Fruit fly (Drosophila melanogaster): ENCODE measurements around the gene CG31559.

The CG31559 gene

dm6 chr3R:6106711-6107110 lies 50.3 kb downstream of the CG31559 start (continued):
- TF ChIP-seq CG34406 (GFP tag; optimal IDR thresholded peaks at IDR 0.05): peak; percentile 66
- peak; percentile 19; the same call in 1 of the 2 replicates for TF ChIP-seq CG15336 (GFP tag; IDR thresholded peaks at IDR 0.05)
- peak; percentile 29 for TF ChIP-seq CG6276 (GFP tag; optimal IDR thresholded peaks at IDR 0.05)
- TF ChIP-seq dsx (GFP tag; optimal IDR thresholded peaks at IDR 0.05; ENCODE audit: poor library complexity, severe bottlenecking): peak; percentile 23
- peak; percentile 60 for TF ChIP-seq svp (GFP tag)
- 0 out of 3 replicates have a peak, but pooled peaks have one; percentile 38 for TF ChIP-seq CG8119 (GFP tag; IDR thresholded peaks at IDR 0.05)
- TF ChIP-seq spab (GFP tag; optimal IDR thresholded peaks at IDR 0.05): peak; percentile 56
- peak; percentile 18 for TF ChIP-seq CG31627 (GFP tag; optimal IDR thresholded peaks at IDR 0.05)
- TF ChIP-seq CG11902 (GFP tag; optimal IDR thresholded peaks at IDR 0.05): no peak
- no peak for TF ChIP-seq Eip93F (GFP tag; optimal IDR thresholded peaks at IDR 0.05)
- TF ChIP-seq pdm3 (GFP tag; optimal IDR thresholded peaks at IDR 0.05): peak; percentile 36
- TF ChIP-seq fd85E (GFP tag; optimal IDR thresholded peaks at IDR 0.05): no peak
- TF ChIP-seq salr (GFP tag; optimal IDR thresholded peaks at IDR 0.05): peak in 1 of 2 experiments; percentile 2
- no peak for TF ChIP-seq Blimp-1 (GFP tag; optimal IDR thresholded peaks at IDR 0.05)
- peak; percentile 48 for TF ChIP-seq Ets96B (tag; optimal IDR thresholded peaks at IDR 0.05)

- no peak for TF ChIP-seq vri (GFP tag; optimal IDR thresholded peaks at IDR 0.05)
- TF ChIP-seq pdm3 (GFP tag; optimal IDR thresholded peaks at IDR 0.05): no peak
- no peak for TF ChIP-seq CG31627 (GFP tag; optimal IDR thresholded peaks at IDR 0.05)
- no peak for TF ChIP-seq CG4318 (GFP tag; optimal IDR thresholded peaks at IDR 0.05)
- no peak for TF ChIP-seq ss (GFP tag; optimal IDR thresholded peaks at IDR 0.05)
- no peak for TF ChIP-seq CG6792 (GFP tag; optimal IDR thresholded peaks at IDR 0.05)
- no peak for TF ChIP-seq dsx (GFP tag; optimal IDR thresholded peaks at IDR 0.05; ENCODE audit: poor library complexity, severe bottlenecking)
- no peak for TF ChIP-seq CG8632 (GFP tag; optimal IDR thresholded peaks at IDR 0.05)
- TF ChIP-seq CG15336 (GFP tag; IDR thresholded peaks at IDR 0.05): no peak
- TF ChIP-seq CG6854 (GFP tag; optimal IDR thresholded peaks at IDR 0.05): no peak
- no peak for TF ChIP-seq Eip75B (GFP tag; optimal IDR thresholded peaks at IDR 0.05)
- no peak for TF ChIP-seq spab (GFP tag; optimal IDR thresholded peaks at IDR 0.05)
- TF ChIP-seq Ets96B (tag; optimal IDR thresholded peaks at IDR 0.05): no peak
- no peak for TF ChIP-seq CG11294 (GFP tag; IDR thresholded peaks at IDR 0.05)
Observed at dm6 chr3R:6105160-6105559, 51.9 kb downstream of the CG31559 start.

dm6 chr3R:6102726-6103125 lies 54.3 kb downstream of the CG31559 start:
- TF ChIP-seq CG6163 (GFP tag; IDR thresholded peaks at IDR 0.05) (0 out of 3 replicates have a peak, but pooled peaks have one; percentile 14), svp (GFP tag) (no peak), CG15336 (GFP tag; IDR thresholded peaks at IDR 0.05) (no peak)

- TF ChIP-seq Hr4 (GFP tag; optimal IDR thresholded peaks at IDR 0.05): peak; percentile 56
- TF ChIP-seq CG16779 (tag; optimal IDR thresholded peaks at IDR 0.05): peak; percentile 31
- TF ChIP-seq cyc (GFP tag; optimal IDR thresholded peaks at IDR 0.05): no peak
- TF ChIP-seq fd85E (GFP tag; optimal IDR thresholded peaks at IDR 0.05): no peak
- TF ChIP-seq CG32006 (GFP tag; optimal IDR thresholded peaks at IDR 0.05): peak; percentile 79
- peak; percentile 52 for TF ChIP-seq Sox15 (GFP tag; optimal IDR thresholded peaks at IDR 0.05)
- TF ChIP-seq ss (GFP tag; optimal IDR thresholded peaks at IDR 0.05): peak in 1 of 2 experiments; percentile 52
- peak; percentile 92 for TF ChIP-seq Eip78C (GFP tag)
- no peak for TF ChIP-seq Gug (GFP tag; IDR thresholded peaks at IDR 0.05)
- peak; percentile 68 for TF ChIP-seq CG10631 (GFP tag; optimal IDR thresholded peaks at IDR 0.05)
- TF ChIP-seq CG8319 (GFP tag; optimal IDR thresholded peaks at IDR 0.05): peak; percentile 30
- TF ChIP-seq Sox14 (GFP tag; optimal IDR thresholded peaks at IDR 0.05): peak; percentile 44
- peak; percentile 72 for TF ChIP-seq spab (GFP tag; optimal IDR thresholded peaks at IDR 0.05)
- no peak for TF ChIP-seq esn (GFP tag; optimal IDR thresholded peaks at IDR 0.05)
- peak; percentile 63 for TF ChIP-seq CG3919 (GFP tag; optimal IDR thresholded peaks at IDR 0.05)
- TF ChIP-seq CG10669 (GFP tag; optimal IDR thresholded peaks at IDR 0.05): peak; percentile 56
- no peak for TF ChIP-seq CG31627 (GFP tag; optimal IDR thresholded peaks at IDR 0.05)
- no peak for TF ChIP-seq Ets21C (GFP tag; optimal IDR thresholded peaks at IDR 0.05)
- peak; percentile 12 to 82 for TF ChIP-seq salr (GFP tag; optimal IDR thresholded peaks at IDR 0.05)
- TF ChIP-seq CG7368 (GFP tag; optimal IDR thresholded peaks at IDR 0.05): peak; percentile 26
- TF ChIP-seq fkh (GFP tag; optimal IDR thresholded peaks at IDR 0.05): no peak
- TF ChIP-seq CG1621 (tag; optimal IDR thresholded peaks at IDR 0.05): peak; percentile 12
- TF ChIP-seq svp (GFP tag): no peak
- peak; percentile 81 for TF ChIP-seq CG6808 (GFP tag; optimal IDR thresholded peaks at IDR 0.05)
- no peak for TF ChIP-seq dsx (GFP tag; optimal IDR thresholded peaks at IDR 0.05; ENCODE audit: poor library complexity, severe bottlenecking)
- peak; percentile 39 for TF ChIP-seq Eip75B (GFP tag; optimal IDR thresholded peaks at IDR 0.05)
- TF ChIP-seq OdsH (GFP tag; optimal IDR thresholded peaks at IDR 0.05): peak; percentile 46
- peak; percentile 28 for TF ChIP-seq CG34406 (GFP tag; optimal IDR thresholded peaks at IDR 0.05)
- no peak for TF ChIP-seq CG11902 (GFP tag; optimal IDR thresholded peaks at IDR 0.05)
- TF ChIP-seq Smox (GFP tag; optimal IDR thresholded peaks at IDR 0.05): no peak
- no peak for TF ChIP-seq CG6163 (GFP tag; IDR thresholded peaks at IDR 0.05)
Observed at dm6 chr3R:6102318-6102717, 54.7 kb downstream of the CG31559 start.
